Worm (Caenorhabditis elegans) whole organism, L4/young adult: ENCODE data around the gene idpb-3.

Experiments used
- W03F9.2 ChIP-seq: fragments of 150-350 bp; optimal IDR thresholded peaks from 2 replicates; lab custom pipeline; 2014; ENCODE audit warnings: missing biosample characterization, missing genetic modification characterization
- dao-5 ChIP-seq: sonication (generic microtip); optimal IDR thresholded peaks from 2 replicates; lab custom pipeline; 2016; ENCODE audit warnings: missing genotype, missing genetic modification characterization, moderate library complexity, missing compliant biosample characterization

ce11 chrII:5150829-5151228, 49.2 kb upstream of the idpb-3 start, which contains the start of gene srb-16:
- TF ChIP-seq dao-5 (tag; lab: Kevin White, UChicago): no peak
- TF ChIP-seq W03F9.2: no peak
